Worm (Caenorhabditis elegans): ENCODE results near the gene C27H6.8.

DNA sequence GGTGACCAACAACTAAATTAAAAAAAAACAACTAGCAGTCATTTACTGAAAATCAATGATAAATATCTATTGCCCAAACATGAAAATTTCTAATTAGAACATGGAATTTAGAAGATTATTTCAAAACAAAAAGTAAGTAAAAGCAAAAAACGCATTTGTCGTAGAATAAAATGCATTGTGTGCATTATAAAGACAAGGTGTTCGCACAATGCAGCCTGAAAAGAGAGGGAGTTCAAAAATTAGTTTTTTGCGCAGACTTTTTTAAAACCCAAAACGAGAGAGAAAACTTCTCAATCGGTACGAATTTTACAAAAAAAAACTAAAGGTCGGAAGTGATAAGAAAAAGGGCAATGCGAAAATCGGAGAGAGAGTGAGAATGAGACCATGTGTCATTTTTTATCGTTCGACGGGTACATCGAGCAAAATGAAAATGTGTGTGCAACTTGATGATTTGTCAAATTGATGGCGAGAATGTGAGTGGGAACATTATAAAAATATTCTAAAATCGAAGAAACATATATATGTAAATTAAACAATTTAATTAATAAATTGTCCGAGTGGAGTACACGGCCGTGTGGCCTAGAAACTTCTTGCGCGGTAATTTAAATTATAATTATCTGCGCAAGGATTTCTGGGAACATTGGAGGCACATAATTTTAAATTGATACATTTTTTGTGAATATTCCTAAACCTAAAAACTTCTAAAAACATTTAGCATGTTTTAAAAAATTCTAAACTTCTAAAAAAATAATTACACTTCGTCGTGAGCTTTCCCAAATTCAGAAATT lies 44.0 kb upstream of the C27H6.8 start:
- TF ChIP-seq tra-4 (tag; optimal IDR thresholded peaks at IDR 0.05) (no peak), flt-1 (GFP tag; IDR thresholded peaks at IDR 0.05) (no peak)

All from whole organism, early embryonic.